Fruit fly (Drosophila melanogaster) whole organism, embryonic: ENCODE results near the gene wwk.

Experiments used
- Bgb ChIP-seq: fragments of 200-800 bp; sonication (Bioruptor generic); IDR thresholded peaks from 2 replicates; pipeline ENCODE4 v1.3.6; 2022; ENCODE audit warnings: missing biosample characterization, missing genetic modification characterization; ENCODE audit not compliant: partially characterized antibody
- CG10654 ChIP-seq: fragments of 200-800 bp; sonication (Bioruptor generic); optimal IDR thresholded peaks from 2 replicates; lab custom pipeline; 2016; ENCODE audit warnings: missing biosample characterization, missing genetic modification characterization
- CG11398 ChIP-seq: fragments of 200-800 bp; sonication (Bioruptor generic); optimal IDR thresholded peaks from 2 replicates; lab custom pipeline; 2016; ENCODE audit warnings: missing biosample characterization, missing genetic modification characterization
- CG11560 ChIP-seq: fragments of 200-800 bp; sonication (Bioruptor generic); IDR thresholded peaks from 3 replicates; pipeline ENCODE4 v1.3.6; 2022; ENCODE audit warnings: missing biosample characterization, missing genetic modification characterization
- CG12236 ChIP-seq: fragments of 200-800 bp; sonication (Bioruptor generic); optimal IDR thresholded peaks from 2 replicates; lab custom pipeline; 2016; ENCODE audit warnings: missing biosample characterization, missing genetic modification characterization
- CG13624 ChIP-seq: fragments of 200-800 bp; sonication (Bioruptor generic); optimal IDR thresholded peaks from 2 replicates; lab custom pipeline; 2016; ENCODE audit warnings: missing biosample characterization, missing genetic modification characterization
- CG13894 ChIP-seq: fragments of 200-800 bp; sonication (Bioruptor generic); optimal IDR thresholded peaks from 3 replicates; lab custom pipeline; 2018; ENCODE audit warnings: missing biosample characterization, mild to moderate bottlenecking, missing genetic modification characterization, moderate library complexity
- CG14014 ChIP-seq: fragments of 200-800 bp; sonication (Bioruptor generic); IDR thresholded peaks from 2 replicates; pipeline ENCODE4 v1.3.6; 2022; ENCODE audit warnings: missing biosample characterization, missing genetic modification characterization
- CG14860 ChIP-seq: fragments of 200-800 bp; sonication (Bioruptor generic); IDR thresholded peaks from 3 replicates; pipeline ENCODE4 v1.3.6; 2022; ENCODE audit warnings: missing biosample characterization, missing genetic modification characterization; ENCODE audit not compliant: partially characterized antibody
- CG14965 ChIP-seq: fragments of 200-800 bp; sonication (Bioruptor generic); optimal IDR thresholded peaks from 2 replicates; lab custom pipeline; 2016; ENCODE audit warnings: missing biosample characterization, missing genetic modification characterization, borderline replicate concordance
- CG1529 ChIP-seq: fragments of 200-800 bp; sonication (Bioruptor generic); optimal IDR thresholded peaks from 3 replicates; lab custom pipeline; 2018; ENCODE audit warnings: missing biosample characterization, missing genetic modification characterization
- CG16779 ChIP-seq: fragments of 200-800 bp; sonication (Bioruptor generic); IDR thresholded peaks from 2 replicates; pipeline ENCODE4 v1.3.6; 2022; ENCODE audit warnings: missing biosample characterization, missing genetic modification characterization
- CG16813 ChIP-seq: fragments of 200-800 bp; sonication (Bioruptor generic); IDR thresholded peaks from 3 replicates; pipeline ENCODE4 v1.3.6; 2022; ENCODE audit warnings: missing biosample characterization, missing genetic modification characterization; ENCODE audit not compliant: partially characterized antibody
- CG31441 ChIP-seq: fragments of 200-800 bp; sonication (Bioruptor generic); IDR thresholded peaks from 2 replicates; pipeline ENCODE4 v1.3.6; 2022; ENCODE audit warnings: missing biosample characterization, missing genetic modification characterization
- CG33213 ChIP-seq: fragments of 200-800 bp; sonication (Bioruptor generic); optimal IDR thresholded peaks from 3 replicates; lab custom pipeline; 2016; ENCODE audit warnings: missing biosample characterization, missing genetic modification characterization
- CG4617 ChIP-seq: fragments of 200-800 bp; sonication (Bioruptor generic); optimal IDR thresholded peaks from 3 replicates; lab custom pipeline; 2016; ENCODE audit warnings: missing biosample characterization, missing genetic modification characterization, borderline replicate concordance
- CG6272 ChIP-seq: fragments of 200-800 bp; sonication (Bioruptor generic); IDR thresholded peaks from 2 replicates; pipeline ENCODE4 v1.3.6; 2022; ENCODE audit warnings: missing biosample characterization, missing genetic modification characterization
- CG7928 ChIP-seq: fragments of 200-800 bp; sonication (Bioruptor generic); optimal IDR thresholded peaks from 2 replicates; lab custom pipeline; 2017; ENCODE audit warnings: missing biosample characterization, mild to moderate bottlenecking, missing genetic modification characterization
- CG8359 ChIP-seq: fragments of 200-800 bp; sonication (Bioruptor generic); optimal IDR thresholded peaks from 2 replicates; lab custom pipeline; 2017; ENCODE audit warnings: missing biosample characterization, mild to moderate bottlenecking, missing genetic modification characterization, borderline replicate concordance
- CG9215 ChIP-seq: fragments of 200-800 bp; sonication (Bioruptor generic); IDR thresholded peaks from 2 replicates; pipeline ENCODE4 v1.3.6; 2022; ENCODE audit warnings: missing biosample characterization, missing genetic modification characterization
- CG9817 ChIP-seq: fragments of 200-800 bp; sonication (Bioruptor generic); optimal IDR thresholded peaks from 2 replicates; lab custom pipeline; 2018; ENCODE audit warnings: missing biosample characterization, mild to moderate bottlenecking, missing genetic modification characterization, moderate library complexity
- CG9932 ChIP-seq: fragments of 200-800 bp; sonication (Bioruptor generic); IDR thresholded peaks from 2 replicates; pipeline ENCODE4 v1.3.6; 2022; ENCODE audit warnings: missing biosample characterization, missing genetic modification characterization
- CoRest ChIP-seq: fragments of 200-800 bp; sonication (Bioruptor generic); optimal IDR thresholded peaks from 3 replicates; lab custom pipeline; 2018; ENCODE audit warnings: missing biosample characterization, mild to moderate bottlenecking, missing genetic modification characterization, moderate library complexity
- Deaf1 ChIP-seq: fragments of 200-800 bp; optimal IDR thresholded peaks from 3 replicates; lab custom pipeline; 2019; ENCODE audit warnings: missing biosample characterization, mild to moderate bottlenecking, missing genetic modification characterization, moderate library complexity
- E2f2 ChIP-seq: fragments of 200-800 bp; sonication (Bioruptor generic); IDR thresholded peaks from 2 replicates; pipeline ENCODE4 v1.3.6; 2022; ENCODE audit warnings: missing biosample characterization, missing genetic modification characterization
- Gsc ChIP-seq: fragments of 200-800 bp; sonication (Bioruptor generic); IDR thresholded peaks from 2 replicates; pipeline ENCODE4 v1.3.6; 2022; ENCODE audit warnings: missing biosample characterization, missing genetic modification characterization
- HLH4C ChIP-seq: fragments of 200-800 bp; sonication (Bioruptor generic); IDR thresholded peaks from 3 replicates; pipeline ENCODE4 v1.3.6; 2022; ENCODE audit warnings: missing biosample characterization, missing genetic modification characterization; ENCODE audit not compliant: partially characterized antibody
- Hmx ChIP-seq: fragments of 200-800 bp; sonication (Bioruptor generic); optimal IDR thresholded peaks from 2 replicates; lab custom pipeline; 2016; ENCODE audit warnings: missing biosample characterization, missing genetic modification characterization
- Hsf ChIP-seq: fragments of 200-800 bp; sonication (Bioruptor generic); optimal IDR thresholded peaks from 3 replicates; lab custom pipeline; 2016; ENCODE audit warnings: missing biosample characterization, missing genetic modification characterization
- Lpt ChIP-seq: fragments of >200 bp; optimal IDR thresholded peaks from 2 replicates; lab custom pipeline; 2018; ENCODE audit warnings: missing biosample characterization, missing genetic modification characterization
- Max ChIP-seq: fragments of 200-800 bp; sonication (Bioruptor generic); optimal IDR thresholded peaks from 2 replicates; lab custom pipeline; 2016; ENCODE audit warnings: missing biosample characterization, mild to moderate bottlenecking, missing genetic modification characterization
- NC2β ChIP-seq: fragments of 200-800 bp; sonication (Bioruptor generic); optimal IDR thresholded peaks from 2 replicates; lab custom pipeline; 2016; ENCODE audit warnings: missing biosample characterization, missing genetic modification characterization
- Neu2 ChIP-seq: fragments of 200-800 bp; sonication (Bioruptor generic); optimal IDR thresholded peaks from 3 replicates; lab custom pipeline; 2016; ENCODE audit warnings: missing biosample characterization, missing genetic modification characterization, borderline replicate concordance
- Nf-YC ChIP-seq: fragments of 200-800 bp; optimal IDR thresholded peaks from 3 replicates; lab custom pipeline; 2019; ENCODE audit warnings: missing biosample characterization, mild to moderate bottlenecking, missing genetic modification characterization, moderate library complexity
- Ravus ChIP-seq: fragments of 200-800 bp; sonication (Bioruptor generic); IDR thresholded peaks from 2 replicates; pipeline ENCODE4 v1.3.6; 2022; ENCODE audit warnings: missing biosample characterization, missing genetic modification characterization
- Sin3A ChIP-seq: fragments of >200 bp; optimal IDR thresholded peaks from 2 replicates; lab custom pipeline; 2018
- Sry-β ChIP-seq: fragments of 200-800 bp; sonication (Bioruptor generic); optimal IDR thresholded peaks from 2 replicates; lab custom pipeline; 2018; ENCODE audit warnings: missing biosample characterization, mild to moderate bottlenecking, missing genetic modification characterization, moderate library complexity
- cas ChIP-seq: fragments of 200-800 bp; sonication (Bioruptor generic); IDR thresholded peaks from 2 replicates; pipeline ENCODE4 v1.3.6; 2022; ENCODE audit warnings: missing biosample characterization, missing genetic modification characterization
- cg ChIP-seq: fragments of 200-800 bp; sonication (Bioruptor generic); optimal IDR thresholded peaks from 3 replicates; lab custom pipeline; 2019; ENCODE audit warnings: missing biosample characterization, mild to moderate bottlenecking, missing genetic modification characterization, moderate library complexity
- chif ChIP-seq, 2 experiments: fragments of 200-800 bp; sonication (Bioruptor generic); optimal IDR thresholded peaks; 3 replicates each; lab custom pipeline; 2016; ENCODE audit warnings: missing biosample characterization in 2 of 2, missing genetic modification characterization in 2 of 2
- crol ChIP-seq: fragments of 200-800 bp; sonication (Bioruptor generic); IDR thresholded peaks from 2 replicates; pipeline ENCODE4 v1.3.6; 2022; ENCODE audit warnings: missing biosample characterization, missing genetic modification characterization
- da ChIP-seq: fragments of 200-800 bp; sonication (Bioruptor generic); optimal IDR thresholded peaks from 2 replicates; lab custom pipeline; 2016; ENCODE audit warnings: missing biosample characterization, missing genetic modification characterization
- ewg ChIP-seq: fragments of 200-800 bp; sonication (Bioruptor generic); optimal IDR thresholded peaks from 3 replicates; lab custom pipeline; 2017; ENCODE audit warnings: mild to moderate bottlenecking, missing biosample characterization, missing genetic modification reagents, missing genetic modification characterization
- grn ChIP-seq: fragments of 200-800 bp; sonication (Bioruptor generic); optimal IDR thresholded peaks from 3 replicates; lab custom pipeline; 2017; ENCODE audit warnings: missing biosample characterization, missing genetic modification characterization
- gsb ChIP-seq: fragments of 200-800 bp; sonication (Bioruptor generic); IDR thresholded peaks from 2 replicates; pipeline ENCODE4 v1.3.6; 2022; ENCODE audit warnings: missing biosample characterization, missing genetic modification characterization
- ken ChIP-seq: fragments of 200-800 bp; sonication (Bioruptor generic); IDR thresholded peaks from 3 replicates; pipeline ENCODE4 v1.3.6; 2022; ENCODE audit warnings: missing biosample characterization, missing genetic modification characterization
- maf-S ChIP-seq: fragments of 200-800 bp; sonication (Bioruptor generic); optimal IDR thresholded peaks from 2 replicates; lab custom pipeline; 2016; ENCODE audit warnings: missing biosample characterization, missing genetic modification characterization
- org-1 ChIP-seq: fragments of 200-800 bp; sonication (Bioruptor generic); optimal IDR thresholded peaks from 2 replicates; lab custom pipeline; 2017; ENCODE audit warnings: missing biosample characterization, missing genetic modification characterization
- pros ChIP-seq: fragments of 200-800 bp; sonication (Bioruptor generic); optimal IDR thresholded peaks from 3 replicates; lab custom pipeline; 2019; ENCODE audit warnings: missing biosample characterization, mild to moderate bottlenecking, missing genetic modification characterization, moderate library complexity
- ro ChIP-seq: fragments of 200-800 bp; sonication (Bioruptor generic); IDR thresholded peaks from 2 replicates; pipeline ENCODE4 v1.3.6; 2022; ENCODE audit warnings: missing biosample characterization, missing genetic modification characterization
- stwl ChIP-seq: fragments of 200-800 bp; sonication (Bioruptor generic); optimal IDR thresholded peaks from 3 replicates; lab custom pipeline; 2018; ENCODE audit warnings: missing biosample characterization, mild to moderate bottlenecking, missing genetic modification characterization, moderate library complexity
- tx ChIP-seq: fragments of 200-800 bp; sonication (Bioruptor generic); optimal IDR thresholded peaks from 2 replicates; lab custom pipeline; 2016; ENCODE audit warnings: missing biosample characterization, missing genetic modification characterization

The wwk gene

dm6 chr2L:15067832-15068231 is 6.7 kb upstream of the wwk start (continued):
- TF ChIP-seq pros (GFP tag; lab: Kevin White, UChicago), result no peak
- TF ChIP-seq CG16779 (GFP tag; lab: Robert Waterston, UW), result no peak
- peak; percentile 45 for TF ChIP-seq Nf-YC (tag; lab: Kevin White, UChicago)
- peak in 1 of 2 experiments; percentile 6 for TF ChIP-seq chif (GFP tag; optimal IDR thresholded peaks at IDR 0.05; lab: Kevin White, UChicago)
- peak; percentile 98 for TF ChIP-seq cg (GFP tag; lab: Kevin White, UChicago)
- TF ChIP-seq stwl (tag; lab: Kevin White, UChicago), result peak; percentile 82
- TF ChIP-seq Hmx (GFP tag; lab: Kevin White, UChicago), result no peak
- peak; percentile 95 for TF ChIP-seq Bgb (GFP tag; lab: Robert Waterston, UW)
- no peak for TF ChIP-seq Neu2
- no peak for TF ChIP-seq Ravus (GFP tag; lab: Robert Waterston, UW)
- peak; percentile 31 for TF ChIP-seq ewg
- no peak for TF ChIP-seq crol (GFP tag; lab: Robert Waterston, UW)
- TF ChIP-seq HLH4C (GFP tag; lab: Robert Waterston, UW), result peak; percentile 60; the same call in 2 of the 3 replicates
- no peak for TF ChIP-seq CG11560 (tag; lab: Robert Waterston, UW)
- TF ChIP-seq E2f2 (GFP tag; lab: Robert Waterston, UW), result peak; percentile 100
- TF ChIP-seq CG13624 (GFP tag; lab: Kevin White, UChicago), result peak; percentile 44
- TF ChIP-seq Max (GFP tag; lab: Kevin White, UChicago), result peak; percentile 98
- TF ChIP-seq CG7928, result peak; percentile 52
- no peak for TF ChIP-seq Lpt (GFP tag; lab: Kevin White, UChicago)
- peak; percentile 12 for TF ChIP-seq maf-S (GFP tag; lab: Kevin White, UChicago)
- TF ChIP-seq CG16813 (GFP tag; lab: Robert Waterston, UW), result peak; percentile 62
- TF ChIP-seq CG9817 (tag; lab: Kevin White, UChicago), result peak; percentile 15
- TF ChIP-seq grn (GFP tag; lab: Kevin White, UChicago), result no peak
- TF ChIP-seq ken, result no peak
- peak; percentile 65 for TF ChIP-seq CG14860
- TF ChIP-seq CG14014 (GFP tag; lab: Robert Waterston, UW), result no peak; the same call in 1 of the 2 replicates
- TF ChIP-seq CG31441 (GFP tag; lab: Robert Waterston, UW), result 0 out of 2 replicates have a peak, but pooled peaks have one; percentile 26
- no peak for TF ChIP-seq CG14965
- TF ChIP-seq ro (GFP tag; lab: Robert Waterston, UW), result no peak
- TF ChIP-seq Deaf1 (tag; lab: Kevin White, UChicago), result peak; percentile 47
- TF ChIP-seq da (GFP tag; lab: Kevin White, UChicago), result peak; percentile 44
- TF ChIP-seq CG11398, result no peak
- TF ChIP-seq NC2β, result peak; percentile 19
- TF ChIP-seq Hsf (GFP tag; lab: Kevin White, UChicago), result peak; percentile 27
- no peak for TF ChIP-seq CG12236
- TF ChIP-seq CG9215, result no peak
- no peak for TF ChIP-seq CG8359 (GFP tag; lab: Kevin White, UChicago)
- TF ChIP-seq org-1 (GFP tag; lab: Kevin White, UChicago), result no peak
- TF ChIP-seq tx, result peak; percentile 38
- TF ChIP-seq Sry-β (GFP tag; lab: Kevin White, UChicago), result peak; percentile 9
- TF ChIP-seq cas (GFP tag; lab: Robert Waterston, UW), result peak; percentile 14; the same call in 1 of the 2 replicates
- no peak for TF ChIP-seq gsb (GFP tag; lab: Robert Waterston, UW)
- peak; percentile 49 for TF ChIP-seq CG33213 (GFP tag; lab: Kevin White, UChicago)
- peak; percentile 62 for TF ChIP-seq CG9932 (GFP tag; lab: Robert Waterston, UW)
- TF ChIP-seq CG4617 (GFP tag; lab: Kevin White, UChicago), result peak; percentile 33
- peak; percentile 48 for TF ChIP-seq CoRest
- TF ChIP-seq CG6272, result no peak
- TF ChIP-seq CG13894 (tag; lab: Kevin White, UChicago), result peak; percentile 80
- TF ChIP-seq CG1529 (GFP tag; lab: Kevin White, UChicago), result no peak
- TF ChIP-seq CG10654 (GFP tag; lab: Kevin White, UChicago), result peak; percentile 37
- peak; percentile 40 for TF ChIP-seq Sin3A (lab: Kevin White, UChicago)
- TF ChIP-seq Gsc (GFP tag; lab: Robert Waterston, UW), result no peak
